Fruit fly (Drosophila melanogaster) whole organism, prepupa: ENCODE results near the gene Naxd.

ENCODE experiments used
- Blimp-1 ChIP-seq: fragments of 200-800 bp; sonication (Bioruptor generic); optimal IDR thresholded peaks from 3 replicates; lab custom pipeline; 2017; ENCODE audit warnings: missing biosample characterization, missing genetic modification characterization, mild to moderate bottlenecking, moderate library complexity, missing genetic modification reagents
- CG11294 ChIP-seq: fragments of 200-800 bp; sonication (Bioruptor generic); IDR thresholded peaks from 2 replicates; pipeline ENCODE4 v1.3.6; 2022; ENCODE audit warnings: missing biosample characterization, missing genetic modification characterization
- CG11762 ChIP-seq: fragments of 200-800 bp; sonication (Bioruptor generic); optimal IDR thresholded peaks from 3 replicates; lab custom pipeline; 2016; ENCODE audit warnings: missing biosample characterization, missing genetic modification characterization; ENCODE audit not compliant: insufficient read depth
- CG15336 ChIP-seq: fragments of 200-800 bp; sonication (Bioruptor generic); IDR thresholded peaks from 2 replicates; pipeline ENCODE4 v1.3.6; 2022; ENCODE audit warnings: missing biosample characterization, missing genetic modification characterization
- CG1621 ChIP-seq: fragments of 200-800 bp; sonication (Bioruptor generic); optimal IDR thresholded peaks from 3 replicates; lab custom pipeline; 2018; ENCODE audit warnings: missing biosample characterization, mild to moderate bottlenecking, missing genetic modification characterization
- CG16779 ChIP-seq: fragments of 200-800 bp; sonication (Bioruptor generic); optimal IDR thresholded peaks from 3 replicates; lab custom pipeline; 2017; ENCODE audit warnings: missing biosample characterization, mild to moderate bottlenecking, missing genetic modification characterization
- CG31627 ChIP-seq: fragments of 200-800 bp; sonication (Bioruptor generic); optimal IDR thresholded peaks from 3 replicates; lab custom pipeline; 2016; ENCODE audit warnings: missing biosample characterization, missing genetic modification characterization
- CG4318 ChIP-seq: fragments of 200-800 bp; sonication (Bioruptor generic); optimal IDR thresholded peaks from 3 replicates; lab custom pipeline; 2017; ENCODE audit warnings: missing biosample characterization, mild to moderate bottlenecking, missing genetic modification characterization
- CG6163 ChIP-seq: fragments of 200-800 bp; sonication (Bioruptor generic); IDR thresholded peaks from 3 replicates; pipeline ENCODE4 v1.3.6; 2022; ENCODE audit warnings: missing biosample characterization, missing genetic modification characterization
- CG6276 ChIP-seq: fragments of 200-800 bp; sonication (Bioruptor generic); optimal IDR thresholded peaks from 2 replicates; lab custom pipeline; 2017; ENCODE audit warnings: missing biosample characterization, mild to moderate bottlenecking, missing genetic modification characterization
- CG6792 ChIP-seq: fragments of 200-800 bp; sonication (Bioruptor generic); optimal IDR thresholded peaks from 3 replicates; lab custom pipeline; 2016; ENCODE audit warnings: missing biosample characterization, missing genetic modification characterization
- CG6808 ChIP-seq: fragments of 200-800 bp; sonication (Bioruptor generic); optimal IDR thresholded peaks from 3 replicates; lab custom pipeline; 2017; ENCODE audit warnings: missing biosample characterization, missing genetic modification characterization, mild to moderate bottlenecking, moderate library complexity, missing genetic modification reagents
- CG7368 ChIP-seq: fragments of 200-800 bp; sonication (Bioruptor generic); optimal IDR thresholded peaks from 3 replicates; lab custom pipeline; 2016; ENCODE audit warnings: missing biosample characterization, missing genetic modification characterization
- CG8119 ChIP-seq: fragments of 200-800 bp; sonication (Bioruptor generic); IDR thresholded peaks from 3 replicates; pipeline ENCODE4 v1.3.6; 2022; ENCODE audit warnings: missing biosample characterization, missing genetic modification characterization
- CG8632 ChIP-seq: fragments of 200-800 bp; sonication (Bioruptor generic); optimal IDR thresholded peaks from 3 replicates; lab custom pipeline; 2016; ENCODE audit warnings: missing biosample characterization, missing genetic modification characterization
- Eip75B ChIP-seq: fragments of 200-800 bp; sonication (Bioruptor generic); optimal IDR thresholded peaks from 3 replicates; lab custom pipeline; 2016; ENCODE audit warnings: missing biosample characterization, missing genetic modification characterization
- Eip78C ChIP-seq: fragments of 200-800 bp; sonication (Bioruptor generic); peaks from one replicate; lab custom pipeline; 2016; ENCODE audit warnings: missing biosample characterization, missing genetic modification characterization
- Eip93F ChIP-seq: fragments of 200-800 bp; sonication (Bioruptor generic); optimal IDR thresholded peaks from 2 replicates; lab custom pipeline; 2016; ENCODE audit warnings: missing biosample characterization, mild to moderate bottlenecking, missing genetic modification characterization
- Ets21C ChIP-seq: fragments of 200-800 bp; sonication (Bioruptor generic); optimal IDR thresholded peaks from 3 replicates; lab custom pipeline; 2016; ENCODE audit warnings: missing biosample characterization, missing genetic modification characterization
- Ets96B ChIP-seq: fragments of 200-800 bp; optimal IDR thresholded peaks from 2 replicates; lab custom pipeline; 2019; ENCODE audit warnings: missing biosample characterization, mild to moderate bottlenecking, missing genetic modification characterization, moderate library complexity
- Lpt ChIP-seq: fragments of 200-800 bp; sonication (Bioruptor generic); optimal IDR thresholded peaks from 3 replicates; lab custom pipeline; 2016; ENCODE audit warnings: missing biosample characterization, missing genetic modification characterization
- OdsH ChIP-seq: fragments of 200-800 bp; sonication (Bioruptor generic); optimal IDR thresholded peaks from 3 replicates; lab custom pipeline; 2016; ENCODE audit warnings: missing biosample characterization, missing genetic modification characterization
- Smox ChIP-seq: fragments of 200-800 bp; sonication (Bioruptor generic); optimal IDR thresholded peaks from 3 replicates; lab custom pipeline; 2016; ENCODE audit warnings: missing biosample characterization, missing genetic modification characterization
- Sox14 ChIP-seq: fragments of 200-800 bp; sonication (Bioruptor generic); optimal IDR thresholded peaks from 3 replicates; lab custom pipeline; 2016; ENCODE audit warnings: missing biosample characterization, missing genetic modification characterization
- achi ChIP-seq: fragments of 200-800 bp; sonication (Bioruptor generic); optimal IDR thresholded peaks from 3 replicates; lab custom pipeline; 2016; ENCODE audit warnings: missing biosample characterization, missing genetic modification characterization
- acj6 ChIP-seq: fragments of 200-800 bp; sonication (Bioruptor generic); optimal IDR thresholded peaks from 3 replicates; lab custom pipeline; 2016; ENCODE audit warnings: missing biosample characterization, missing genetic modification characterization
- cyc ChIP-seq: fragments of 200-800 bp; sonication (Bioruptor generic); optimal IDR thresholded peaks from 3 replicates; lab custom pipeline; 2016; ENCODE audit warnings: missing biosample characterization, missing genetic modification characterization
- dac ChIP-seq: fragments of 200-800 bp; sonication (Bioruptor generic); optimal IDR thresholded peaks from 2 replicates; lab custom pipeline; 2017; ENCODE audit warnings: missing biosample characterization, mild to moderate bottlenecking, missing genetic modification characterization
- eg ChIP-seq: fragments of 200-800 bp; sonication (Bioruptor generic); IDR thresholded peaks from 3 replicates; pipeline ENCODE4 v1.3.6; 2022; ENCODE audit warnings: missing biosample characterization, missing genetic modification characterization
- esn ChIP-seq: fragments of 200-800 bp; sonication (Bioruptor generic); optimal IDR thresholded peaks from 2 replicates; lab custom pipeline; 2016; ENCODE audit warnings: missing biosample characterization, mild to moderate bottlenecking, missing genetic modification characterization, moderate library complexity
- fd59A ChIP-seq: fragments of 200-800 bp; sonication (Bioruptor generic); optimal IDR thresholded peaks from 2 replicates; lab custom pipeline; 2017; ENCODE audit warnings: missing biosample characterization, mild to moderate bottlenecking, missing genetic modification characterization, missing genetic modification reagents
- fd85E ChIP-seq: fragments of 200-800 bp; sonication (Bioruptor generic); optimal IDR thresholded peaks from 3 replicates; lab custom pipeline; 2016; ENCODE audit warnings: missing biosample characterization, missing genetic modification characterization
- fkh ChIP-seq: fragments of 200-800 bp; sonication (Bioruptor generic); optimal IDR thresholded peaks from 3 replicates; lab custom pipeline; 2017; ENCODE audit warnings: missing biosample characterization, mild to moderate bottlenecking, missing genetic modification characterization, moderate library complexity
- net ChIP-seq: fragments of 200-800 bp; sonication (Bioruptor generic); optimal IDR thresholded peaks from 3 replicates; lab custom pipeline; 2016; ENCODE audit warnings: missing biosample characterization, missing genetic modification characterization
- pdm3 ChIP-seq: fragments of 200-800 bp; sonication (Bioruptor generic); optimal IDR thresholded peaks from 3 replicates; lab custom pipeline; 2016; ENCODE audit warnings: missing biosample characterization, missing genetic modification characterization
- spab ChIP-seq: fragments of 200-800 bp; sonication (Bioruptor generic); optimal IDR thresholded peaks from 2 replicates; lab custom pipeline; 2017; ENCODE audit warnings: missing biosample characterization, mild to moderate bottlenecking, missing genetic modification characterization, missing genetic modification reagents
- ss ChIP-seq, 2 experiments: fragments of 200-800 bp; sonication (Bioruptor generic); optimal IDR thresholded peaks; 2 replicates in 1 of 2; 3 replicates in 1 of 2; lab custom pipeline; 2017 to 2018; ENCODE audit warnings: mild to moderate bottlenecking in 2 of 2, missing biosample characterization in 2 of 2, missing genetic modification characterization in 2 of 2, moderate library complexity in 1 of 2
- svp ChIP-seq: fragments of 200-800 bp; sonication (Bioruptor generic); peaks from one replicate; lab custom pipeline; 2016; ENCODE audit warnings: missing biosample characterization, missing genetic modification characterization
- topi ChIP-seq: fragments of 200-800 bp; sonication (Bioruptor generic); optimal IDR thresholded peaks from 3 replicates; lab custom pipeline; 2016; ENCODE audit warnings: missing biosample characterization, missing genetic modification characterization
- vri ChIP-seq: fragments of 200-800 bp; sonication (Bioruptor generic); optimal IDR thresholded peaks from 3 replicates; lab custom pipeline; 2016; ENCODE audit warnings: missing biosample characterization, mild to moderate bottlenecking, missing genetic modification characterization

Naxd gene

dm6 chr3L:19053339-19053818, 44.1 kb downstream of the Naxd start, which contains the start of gene CG43407 (continued):
- TF ChIP-seq ss (GFP tag; optimal IDR thresholded peaks at IDR 0.05; lab: Kevin White, UChicago) (peak in 1 of 2 experiments; percentile 40), OdsH (GFP tag; lab: Kevin White, UChicago) (peak; percentile 53), CG8632 (peak; percentile 44), Eip75B (GFP tag; lab: Kevin White, UChicago) (no peak), CG4318 (GFP tag; lab: Kevin White, UChicago) (peak; percentile 1), dac (GFP tag; lab: Kevin White, UChicago) (no peak), CG8119 (GFP tag; lab: Robert Waterston, UW) (0 out of 3 replicates have a peak, but pooled peaks have one; percentile 16), fd85E (no peak), pdm3 (GFP tag; lab: Kevin White, UChicago) (no peak), cyc (GFP tag; lab: Kevin White, UChicago) (no peak), CG7368 (GFP tag; lab: Kevin White, UChicago) (no peak), CG11294 (GFP tag; lab: Robert Waterston, UW) (no peak), CG6276 (GFP tag; lab: Kevin White, UChicago) (no peak), CG1621 (tag; lab: Kevin White, UChicago) (no peak), CG11762 (no peak), eg (GFP tag; lab: Robert Waterston, UW) (no peak), Eip78C (GFP tag; lab: Kevin White, UChicago) (peak; percentile 76), Sox14 (GFP tag; lab: Kevin White, UChicago) (no peak), Blimp-1 (no peak), Eip93F (no peak), fd59A (GFP tag; lab: Kevin White, UChicago) (peak; percentile 18), CG6792 (GFP tag; lab: Kevin White, UChicago) (peak; percentile 8), CG16779 (no peak), spab (GFP tag; lab: Kevin White, UChicago) (no peak), Ets21C (GFP tag; lab: Kevin White, UChicago) (no peak), Ets96B (tag; lab: Kevin White, UChicago) (peak; percentile 28)

dm6 chr3L:19051926-19052325, 45.6 kb downstream of the Naxd start, which contains the start of gene Acp76A:
Gene Acp76A, minus strand, starts transcription at chr3L:19052026.
- no peak for TF ChIP-seq Lpt (GFP tag; lab: Kevin White, UChicago)
- TF ChIP-seq fd59A (GFP tag; lab: Kevin White, UChicago): no peak
- no peak for TF ChIP-seq vri
- no peak for TF ChIP-seq acj6
- no peak for TF ChIP-seq CG6276 (GFP tag; lab: Kevin White, UChicago)
- TF ChIP-seq topi (GFP tag; lab: Kevin White, UChicago): no peak
- TF ChIP-seq CG11294 (GFP tag; lab: Robert Waterston, UW): no peak
- TF ChIP-seq CG15336: no peak
- no peak for TF ChIP-seq Blimp-1
- no peak for TF ChIP-seq CG6163 (GFP tag; lab: Robert Waterston, UW)
- TF ChIP-seq CG16779: no peak
- no peak for TF ChIP-seq achi (GFP tag; lab: Kevin White, UChicago)
- no peak for TF ChIP-seq Ets21C (GFP tag; lab: Kevin White, UChicago)
- no peak for TF ChIP-seq net

dm6 chr3L:19049669-19050510, 47.6 kb downstream of the Naxd start:
- TF ChIP-seq dac (GFP tag; lab: Kevin White, UChicago) (no peak), fkh (GFP tag; lab: Kevin White, UChicago) (no peak), Eip78C (GFP tag; lab: Kevin White, UChicago) (peak; percentile 52), CG6163 (GFP tag; lab: Robert Waterston, UW) (0 out of 3 replicates have a peak, but pooled peaks have one; percentile 18), CG31627 (no peak), esn (GFP tag; lab: Kevin White, UChicago) (no peak), Eip93F (no peak), Smox (GFP tag; lab: Kevin White, UChicago) (no peak), CG8119 (GFP tag; lab: Robert Waterston, UW) (0 out of 3 replicates have a peak, but pooled peaks have one; percentile 25), svp (GFP tag; lab: Kevin White, UChicago) (peak; percentile 54), ss (GFP tag; optimal IDR thresholded peaks at IDR 0.05; lab: Kevin White, UChicago) (peak in 1 of 2 experiments; percentile 40), CG6808 (GFP tag; lab: Kevin White, UChicago) (peak; percentile 2), Sox14 (GFP tag; lab: Kevin White, UChicago) (no peak)
